Worm (Caenorhabditis elegans) whole organism, young adult: ENCODE results near the gene crn-2.

ENCODE experiments used
- B0035.1 ChIP-seq: sonication (generic microtip); optimal IDR thresholded peaks from 2 replicates; lab custom pipeline; 2016; ENCODE audit warnings: missing genetic modification characterization, mild to moderate bottlenecking, missing compliant biosample characterization, missing genotype, missing genetic modification reagents
- B0336.3 ChIP-seq: fragments of 200-800 bp; sonication (Bioruptor generic); IDR thresholded peaks from 2 replicates; pipeline ENCODE4 v1.3.6; 2022; ENCODE audit warnings: missing genetic modification characterization, missing compliant biosample characterization
- C06A6.2 ChIP-seq: fragments of 200-800 bp; sonication (Bioruptor generic); conservative IDR thresholded peaks from 2 replicates; pipeline ENCODE4 v1.3.6; 2022; ENCODE audit warnings: missing genetic modification characterization, missing compliant biosample characterization
- D2030.7 ChIP-seq: fragments of 200-800 bp; sonication (Bioruptor generic); IDR thresholded peaks from 2 replicates; pipeline ENCODE4 v1.3.6; 2022; ENCODE audit warnings: missing genetic modification reagents, missing genetic modification characterization, missing compliant biosample characterization
- F39B2.1 ChIP-seq: fragments of 200-800 bp; sonication (Bioruptor generic); IDR thresholded peaks from 2 replicates; pipeline ENCODE4 v1.3.6; 2022; ENCODE audit warnings: missing genetic modification reagents, missing genetic modification characterization, missing compliant biosample characterization
- F52B5.7 ChIP-seq: sonication (generic microtip); optimal IDR thresholded peaks from 2 replicates; lab custom pipeline; 2016; ENCODE audit warnings: mild to moderate bottlenecking, missing genetic modification characterization, missing compliant biosample characterization
- F57C9.4 ChIP-seq: sonication (generic microtip); optimal IDR thresholded peaks from 2 replicates; lab custom pipeline; 2017; ENCODE audit warnings: mild to moderate bottlenecking, missing genetic modification characterization, missing compliant biosample characterization
- K12H6.12 ChIP-seq: fragments of 200-800 bp; sonication (Bioruptor generic); optimal IDR thresholded peaks from 2 replicates; lab custom pipeline; 2018; ENCODE audit warnings: mild to moderate bottlenecking, missing genetic modification characterization, missing compliant biosample characterization
- T07F8.4 ChIP-seq: sonication (generic microtip); optimal IDR thresholded peaks from 2 replicates; lab custom pipeline; 2016; ENCODE audit warnings: mild to moderate bottlenecking, missing genetic modification characterization, moderate library complexity, missing compliant biosample characterization
- T26A5.8 ChIP-seq: sonication (generic microtip); optimal IDR thresholded peaks from 2 replicates; lab custom pipeline; 2016; ENCODE audit warnings: missing genetic modification characterization, missing compliant biosample characterization
- Y53G8AR.9 ChIP-seq: fragments of 200-800 bp; sonication (Bioruptor generic); conservative IDR thresholded peaks from 2 replicates; pipeline ENCODE4 v1.3.6; 2022; ENCODE audit warnings: missing genetic modification reagents, missing genetic modification characterization, missing compliant biosample characterization
- Y56A3A.18 ChIP-seq: fragments of 200-800 bp; sonication (Bioruptor generic); IDR thresholded peaks from 2 replicates; pipeline ENCODE4 v1.3.6; 2022; ENCODE audit warnings: missing genetic modification reagents, missing genetic modification characterization, missing compliant biosample characterization
- Y95B8A.8 ChIP-seq: fragments of 200-800 bp; sonication (Bioruptor generic); IDR thresholded peaks from 2 replicates; pipeline ENCODE4 v1.3.6; 2022; ENCODE audit warnings: missing genetic modification reagents, missing genetic modification characterization, missing compliant biosample characterization
- aptf-2 ChIP-seq: fragments of 200-800 bp; sonication (Bioruptor generic); conservative IDR thresholded peaks from 2 replicates; pipeline ENCODE4 v1.3.6; 2022; ENCODE audit warnings: missing genetic modification reagents, missing genetic modification characterization, missing compliant biosample characterization
- atf-7 ChIP-seq: sonication (generic microtip); optimal IDR thresholded peaks from 2 replicates; lab custom pipeline; 2017; ENCODE audit warnings: mild to moderate bottlenecking, missing genetic modification characterization, missing compliant biosample characterization
- attf-6 ChIP-seq: fragments of 200-800 bp; sonication (Bioruptor generic); IDR thresholded peaks from 2 replicates; pipeline ENCODE4 v1.3.6; 2022; ENCODE audit warnings: missing genetic modification reagents, missing genetic modification characterization, missing compliant biosample characterization
- cebp-1 ChIP-seq, 2 experiments: fragments of 200-800 bp in 1 of 2; sonication (Bioruptor generic) in 1 of 2; sonication (generic microtip) in 1 of 2; IDR thresholded peaks in 1 of 2; optimal IDR thresholded peaks in 1 of 2; 2 replicates each; pipeline versions ENCODE4 v1.3.6 to Lab custom; 2017 to 2022; ENCODE audit warnings: missing compliant biosample characterization in 2 of 2, missing genetic modification characterization in 2 of 2, mild to moderate bottlenecking in 1 of 2, missing genetic modification reagents in 1 of 2, moderate library complexity in 1 of 2
- cebp-2 ChIP-seq: fragments of 200-800 bp; sonication (Bioruptor generic); IDR thresholded peaks from 2 replicates; pipeline ENCODE4 v1.3.6; 2022; ENCODE audit warnings: missing genetic modification characterization, missing compliant biosample characterization
- ceh-100 ChIP-seq: fragments of 200-800 bp; sonication (Bioruptor generic); IDR thresholded peaks from 2 replicates; pipeline ENCODE4 v1.3.6; 2022; ENCODE audit warnings: missing genetic modification reagents, missing genetic modification characterization, missing compliant biosample characterization
- chd-7 ChIP-seq: sonication (generic microtip); optimal IDR thresholded peaks from 2 replicates; lab custom pipeline; 2016; ENCODE audit warnings: mild to moderate bottlenecking, missing genetic modification characterization, moderate library complexity, missing compliant biosample characterization
- dox-1 ChIP-seq: fragments of 200-800 bp; sonication (Bioruptor generic); IDR thresholded peaks from 2 replicates; pipeline ENCODE4 v1.3.6; 2022; ENCODE audit warnings: missing genetic modification reagents, missing genetic modification characterization, missing compliant biosample characterization
- dpff-1 ChIP-seq: sonication (generic microtip); optimal IDR thresholded peaks from 2 replicates; lab custom pipeline; 2017; ENCODE audit warnings: mild to moderate bottlenecking, missing genetic modification characterization, missing compliant biosample characterization
- dpl-1 ChIP-seq: fragments of 150-350 bp; optimal IDR thresholded peaks from 2 replicates; lab custom pipeline; 2014; ENCODE audit warnings: missing biosample characterization, missing genetic modification reagents, missing genetic modification characterization
- egl-18 ChIP-seq: fragments of 200-800 bp; sonication (Bioruptor generic); IDR thresholded peaks from 2 replicates; pipeline ENCODE4 v1.3.6; 2022; ENCODE audit warnings: missing genetic modification reagents, missing genetic modification characterization, missing compliant biosample characterization
- gei-17 ChIP-seq: fragments of 200-800 bp; sonication (Bioruptor generic); optimal IDR thresholded peaks from 2 replicates; lab custom pipeline; 2018; ENCODE audit warnings: mild to moderate bottlenecking, missing genetic modification characterization, missing compliant biosample characterization
- hrde-1 ChIP-seq: sonication (generic microtip); optimal IDR thresholded peaks from 2 replicates; lab custom pipeline; 2016; ENCODE audit warnings: missing genetic modification characterization, mild to moderate bottlenecking, missing compliant biosample characterization, moderate library complexity, missing genotype, missing genetic modification reagents, borderline replicate concordance
- lag-1 ChIP-seq: fragments of 200-800 bp; sonication (Bioruptor generic); IDR thresholded peaks from 2 replicates; pipeline ENCODE4 v1.3.6; 2022; ENCODE audit warnings: missing genetic modification reagents, missing genetic modification characterization, missing compliant biosample characterization
- let-607 ChIP-seq, 2 experiments: fragments of 200-800 bp in 1 of 2; sonication (Bioruptor generic) in 1 of 2; sonication (generic microtip) in 1 of 2; optimal IDR thresholded peaks; 2 replicates each; lab custom pipeline; 2016 to 2018; ENCODE audit warnings: mild to moderate bottlenecking in 2 of 2, missing compliant biosample characterization in 2 of 2, missing genetic modification characterization in 2 of 2, moderate library complexity in 2 of 2, missing genotype in 1 of 2
- lir-1 ChIP-seq: fragments of 200-800 bp; sonication (Bioruptor generic); conservative IDR thresholded peaks from 2 replicates; pipeline ENCODE4 v1.3.6; 2022; ENCODE audit warnings: missing genetic modification reagents, missing genetic modification characterization, missing compliant biosample characterization
- lsl-1 ChIP-seq: fragments of 200-800 bp; sonication (Bioruptor generic); optimal IDR thresholded peaks from 2 replicates; lab custom pipeline; 2018; ENCODE audit warnings: mild to moderate bottlenecking, missing genetic modification characterization, moderate library complexity, missing compliant biosample characterization
- lsy-27 ChIP-seq: sonication (generic microtip); optimal IDR thresholded peaks from 2 replicates; lab custom pipeline; 2017; ENCODE audit warnings: missing genetic modification characterization, mild to moderate bottlenecking, missing compliant biosample characterization, antibody characterized with exemption, missing genotype, borderline replicate concordance; ENCODE audit not compliant: insufficient read depth
- madf-6 ChIP-seq: fragments of 200-800 bp; sonication (Bioruptor generic); IDR thresholded peaks from 2 replicates; pipeline ENCODE4 v1.3.6; 2022; ENCODE audit warnings: missing genetic modification reagents, missing genetic modification characterization, missing compliant biosample characterization
- mcd-1 ChIP-seq: fragments of 200-800 bp; sonication (Bioruptor generic); IDR thresholded peaks from 2 replicates; pipeline ENCODE4 v1.3.6; 2022; ENCODE audit warnings: missing genetic modification reagents, missing genetic modification characterization, missing compliant biosample characterization
- nfya-1 ChIP-seq: sonication (generic microtip); optimal IDR thresholded peaks from 2 replicates; lab custom pipeline; 2017; ENCODE audit warnings: antibody characterized with exemption, missing compliant biosample characterization, missing genetic modification characterization, borderline replicate concordance; ENCODE audit not compliant: insufficient read depth
- nhr-179 ChIP-seq: sonication (generic microtip); optimal IDR thresholded peaks from 2 replicates; lab custom pipeline; 2016; ENCODE audit warnings: mild to moderate bottlenecking, missing genetic modification characterization, missing compliant biosample characterization
- nhr-90 ChIP-seq: sonication (generic microtip); optimal IDR thresholded peaks from 2 replicates; lab custom pipeline; 2016; ENCODE audit warnings: missing genotype, mild to moderate bottlenecking, missing genetic modification characterization, missing compliant biosample characterization
- pbrm-1 ChIP-seq: fragments of 200-800 bp; sonication (Bioruptor generic); IDR thresholded peaks from 2 replicates; pipeline ENCODE4 v1.3.6; 2022; ENCODE audit warnings: missing genetic modification reagents, missing genetic modification characterization, missing compliant biosample characterization
- repo-1 ChIP-seq: sonication (generic microtip); optimal IDR thresholded peaks from 2 replicates; lab custom pipeline; 2017; ENCODE audit warnings: mild to moderate bottlenecking, missing genetic modification characterization, missing compliant biosample characterization
- rpc-1 ChIP-seq, 2 experiments: fragments of 150-350 bp in 1 of 2; sonication (generic microtip) in 1 of 2; optimal IDR thresholded peaks; 2 replicates each; lab custom pipeline; 2014 to 2018; ENCODE audit warnings: missing biosample characterization in 1 of 2, missing genetic modification characterization in 1 of 2, missing genetic modification reagents in 1 of 2, missing genotype in 1 of 2
- somi-1 ChIP-seq: fragments of 200-800 bp; sonication (Bioruptor generic); optimal IDR thresholded peaks from 2 replicates; lab custom pipeline; 2018; ENCODE audit warnings: mild to moderate bottlenecking, missing genetic modification characterization, missing compliant biosample characterization
- sptf-2 ChIP-seq: fragments of 200-800 bp; sonication (Bioruptor generic); optimal IDR thresholded peaks from 2 replicates; lab custom pipeline; 2018; ENCODE audit warnings: mild to moderate bottlenecking, missing genetic modification characterization, missing compliant biosample characterization
- tbp1 ChIP-seq: fragments of 200-800 bp; sonication (Bioruptor generic); optimal IDR thresholded peaks from 2 replicates; lab custom pipeline; 2018; ENCODE audit warnings: mild to moderate bottlenecking, missing genetic modification characterization, missing compliant biosample characterization
- tbx-9 ChIP-seq: sonication (generic microtip); optimal IDR thresholded peaks from 2 replicates; lab custom pipeline; 2016; ENCODE audit warnings: borderline replicate concordance, missing genetic modification characterization, inconsistent platforms, missing compliant biosample characterization
- unc-62 ChIP-seq: fragments of 150-350 bp; optimal IDR thresholded peaks from 2 replicates; lab custom pipeline; 2014; ENCODE audit warnings: missing biosample characterization, missing genetic modification reagents, missing genetic modification characterization
- zfh-2 ChIP-seq: fragments of 200-800 bp; sonication (Bioruptor generic); conservative IDR thresholded peaks from 2 replicates; pipeline ENCODE4 v1.3.6; 2022; ENCODE audit warnings: missing genetic modification reagents, missing genetic modification characterization, missing compliant biosample characterization

The crn-2 gene

ce11 chrV:5587955-5588354 lies 6.5 kb upstream of the crn-2 start (continued):
- TF ChIP-seq let-607 (tag; optimal IDR thresholded peaks at IDR 0.05; lab: Kevin White, UChicago): no peak
- peak; percentile 54 for TF ChIP-seq rpc-1 (optimal IDR thresholded peaks at IDR 0.05; lab: Kevin White, UChicago)
- peak; percentile 75 for TF ChIP-seq rpc-1 (tag; optimal IDR thresholded peaks at IDR 0.05; lab: Kevin White, UChicago)
- no peak for TF ChIP-seq unc-62 (GFP tag; lab: Kevin White, UChicago)
- no peak for TF ChIP-seq B0336.3 (GFP tag; lab: Robert Waterston, UW)
- TF ChIP-seq lsl-1 (GFP tag; lab: Kevin White, UChicago): peak; percentile 38
- TF ChIP-seq somi-1: no peak
- TF ChIP-seq, all 124 proteins: peak for 29

ce11 chrV:5591887-5592286 lies 2.5 kb upstream of the crn-2 start:
- no peak for TF ChIP-seq gei-17 (GFP tag; lab: Kevin White, UChicago)
- peak; percentile 72 for TF ChIP-seq atf-7 (tag; lab: Kevin White, UChicago)
- TF ChIP-seq Y56A3A.18 (GFP tag; lab: Robert Waterston, UW): no peak
- no peak for TF ChIP-seq somi-1
- TF ChIP-seq dpl-1 (GFP tag; lab: Kevin White, UChicago): no peak
- TF ChIP-seq hrde-1: peak; percentile 62
- TF ChIP-seq lag-1 (GFP tag; lab: Robert Waterston, UW): no peak
- no peak for TF ChIP-seq egl-18 (GFP tag; lab: Robert Waterston, UW)
- TF ChIP-seq F39B2.1 (GFP tag; lab: Robert Waterston, UW): peak; percentile 80
- peak; percentile 42 for TF ChIP-seq T26A5.8 (tag; lab: Kevin White, UChicago)
- peak; percentile 68 for TF ChIP-seq pbrm-1 (GFP tag; lab: Robert Waterston, UW)
- no peak for TF ChIP-seq zfh-2 (GFP tag; lab: Robert Waterston, UW)
- TF ChIP-seq cebp-1 (GFP tag; IDR thresholded peaks at IDR 0.05; lab: Robert Waterston, UW): no peak
- TF ChIP-seq cebp-1 (tag; optimal IDR thresholded peaks at IDR 0.05; lab: Kevin White, UChicago): no peak
- no peak for TF ChIP-seq lir-1
- TF ChIP-seq chd-7 (tag; lab: Kevin White, UChicago): peak; percentile 61
- TF ChIP-seq Y95B8A.8 (GFP tag; lab: Robert Waterston, UW): peak; percentile 85
- TF ChIP-seq aptf-2: 0 out of 2 replicates have a peak, but pooled peaks have one; percentile 10
- no peak for TF ChIP-seq K12H6.12
- TF ChIP-seq dox-1 (GFP tag; lab: Robert Waterston, UW): 0 out of 2 replicates have a peak, but pooled peaks have one; percentile 30
- no peak for TF ChIP-seq lsy-27 (tag; lab: Kevin White, UChicago)
- TF ChIP-seq let-607 (tag; optimal IDR thresholded peaks at IDR 0.05; lab: Kevin White, UChicago): peak in 1 of 2 experiments; percentile 24
- peak; percentile 50; the same call in 1 of the 2 replicates for TF ChIP-seq ceh-100 (GFP tag; lab: Robert Waterston, UW)
- no peak for TF ChIP-seq F57C9.4 (tag; lab: Kevin White, UChicago)
- TF ChIP-seq tbp1: peak; percentile 88
- no peak for TF ChIP-seq B0035.1 (tag; lab: Kevin White, UChicago)
- TF ChIP-seq T07F8.4 (tag; lab: Kevin White, UChicago): no peak
- TF ChIP-seq cebp-2: no peak
- no peak for TF ChIP-seq nfya-1 (tag; lab: Kevin White, UChicago)
- TF ChIP-seq D2030.7: peak; percentile 79
- TF ChIP-seq F52B5.7 (tag; lab: Kevin White, UChicago): peak; percentile 71
- TF ChIP-seq attf-6: peak; percentile 76; the same call in 1 of the 2 replicates
- peak; percentile 29 for TF ChIP-seq repo-1 (tag; lab: Kevin White, UChicago)
- peak; percentile 28 for TF ChIP-seq dpff-1 (tag; lab: Kevin White, UChicago)
- TF ChIP-seq tbx-9: no peak
- TF ChIP-seq madf-6 (GFP tag; lab: Robert Waterston, UW): peak; percentile 77
- no peak for TF ChIP-seq C06A6.2 (GFP tag; lab: Robert Waterston, UW)
- TF ChIP-seq nhr-90 (tag; lab: Kevin White, UChicago): peak; percentile 60
- no peak for TF ChIP-seq nhr-179
- no peak; the same call in 1 of the 2 replicates for TF ChIP-seq Y53G8AR.9 (GFP tag; lab: Robert Waterston, UW)
- no peak for TF ChIP-seq sptf-2 (GFP tag; lab: Kevin White, UChicago)
- no peak for TF ChIP-seq mcd-1 (GFP tag; lab: Robert Waterston, UW)
